Fruit fly (Drosophila melanogaster): Measurements from ENCODE around the gene mRpL44.

Gene mRpL44

dm6 chr3R:5518627-5519026 is 48.2 kb upstream of the mRpL44 start (continued):
- TF ChIP-seq maf-S (GFP tag; optimal IDR thresholded peaks at IDR 0.05) (no peak), D19A (tag; optimal IDR thresholded peaks at IDR 0.05) (peak; percentile 46), lola (GFP tag; optimal IDR thresholded peaks at IDR 0.05) (peak in 1 of 3 experiments; percentile 50), ewg (GFP tag; optimal IDR thresholded peaks at IDR 0.05) (peak; percentile 30), CG10274 (GFP tag; optimal IDR thresholded peaks at IDR 0.05) (no peak), NfI (GFP tag; optimal IDR thresholded peaks at IDR 0.05) (peak; percentile 53), CG10209 (GFP tag; optimal IDR thresholded peaks at IDR 0.05) (peak; percentile 38), Ptx1 (GFP tag; IDR thresholded peaks at IDR 0.05) (peak; percentile 53), row (GFP tag; IDR thresholded peaks at IDR 0.05) (peak; percentile 61), nmo (GFP tag; optimal IDR thresholded peaks at IDR 0.05) (peak; percentile 49), so (GFP tag; IDR thresholded peaks at IDR 0.05) (peak; percentile 50; the same call in 1 of the 3 replicates), gro (GFP tag; optimal IDR thresholded peaks at IDR 0.05) (no peak), CG11085 (GFP tag; IDR thresholded peaks at IDR 0.05) (no peak), Oli (tag; optimal IDR thresholded peaks at IDR 0.05) (peak; percentile 67), Xrp1 (GFP tag; IDR thresholded peaks at IDR 0.05) (peak; percentile 57), Ets65A (GFP tag) (peak; percentile 89), HLHmδ (GFP tag; optimal IDR thresholded peaks at IDR 0.05) (peak; percentile 43), Chrac-16 (GFP tag; optimal IDR thresholded peaks at IDR 0.05) (peak; percentile 39), slp2 (GFP tag; optimal IDR thresholded peaks at IDR 0.05) (peak; percentile 43), shn (GFP tag; optimal IDR thresholded peaks at IDR 0.05) (peak; percentile 51), sisA (GFP tag; IDR thresholded peaks at IDR 0.05) (peak; percentile 56), tgo (GFP tag; IDR thresholded peaks at IDR 0.05) (peak; percentile 36; the same call in 1 of the 3 replicates), Meics (GFP tag; optimal IDR thresholded peaks at IDR 0.05) (peak; percentile 44), CG17829 (tag; optimal IDR thresholded peaks at IDR 0.05) (peak; percentile 46), zfh2 (GFP tag; optimal IDR thresholded peaks at IDR 0.05) (peak; percentile 36), crol (GFP tag; IDR thresholded peaks at IDR 0.05) (peak; percentile 31; the same call in 1 of the 2 replicates), fd3F (GFP tag; optimal IDR thresholded peaks at IDR 0.05) (peak; percentile 33), CG11093 (GFP tag; IDR thresholded peaks at IDR 0.05) (no peak), Max (GFP tag; optimal IDR thresholded peaks at IDR 0.05) (no peak), chinmo (GFP tag; IDR thresholded peaks at IDR 0.05; ENCODE audit: partially characterized antibody) (no peak), CG3407 (GFP tag; optimal IDR thresholded peaks at IDR 0.05) (peak; percentile 35), CG13624 (GFP tag; optimal IDR thresholded peaks at IDR 0.05) (peak; percentile 34), Bteb2 (GFP tag; optimal IDR thresholded peaks at IDR 0.05) (peak; percentile 22), Abd-B (GFP tag; optimal IDR thresholded peaks at IDR 0.05) (peak; percentile 20), CG4360 (GFP tag; IDR thresholded peaks at IDR 0.05) (peak; percentile 64; the same call in 1 of the 2 replicates), nerfin-1 (tag; optimal IDR thresholded peaks at IDR 0.05) (peak; percentile 21), sc (optimal IDR thresholded peaks at IDR 0.05) (no peak), sc (GFP tag; optimal IDR thresholded peaks at IDR 0.05) (peak; percentile 20), CG11456 (GFP tag; IDR thresholded peaks at IDR 0.05) (peak; percentile 68; the same call in 1 of the 3 replicates), wor (GFP tag; IDR thresholded peaks at IDR 0.05) (0 out of 2 replicates have a peak, but pooled peaks have one; percentile 22), CG3065 (GFP tag; optimal IDR thresholded peaks at IDR 0.05) (peak; percentile 29), CG31441 (GFP tag; IDR thresholded peaks at IDR 0.05) (peak; percentile 65), bbx (GFP tag; IDR thresholded peaks at IDR 0.05; ENCODE audit: partially characterized antibody) (no peak), Xbp1 (GFP tag; optimal IDR thresholded peaks at IDR 0.05) (peak; percentile 61), Rfx (GFP tag; IDR thresholded peaks at IDR 0.05) (peak; percentile 47), CG16863 (GFP tag; optimal IDR thresholded peaks at IDR 0.05) (peak; percentile 65), Fer3 (tag; optimal IDR thresholded peaks at IDR 0.05) (peak; percentile 15), CG5953 (GFP tag; IDR thresholded peaks at IDR 0.05) (0 out of 2 replicates have a peak, but pooled peaks have one; percentile 18), dmrt99B (tag; optimal IDR thresholded peaks at IDR 0.05) (peak; percentile 65), pros (GFP tag; optimal IDR thresholded peaks at IDR 0.05) (no peak), Sox100B (GFP tag; optimal IDR thresholded peaks at IDR 0.05) (no peak)

Measured in whole organism, embryonic.